Worm (Caenorhabditis elegans): ENCODE results near the gene col-86.

DNA sequence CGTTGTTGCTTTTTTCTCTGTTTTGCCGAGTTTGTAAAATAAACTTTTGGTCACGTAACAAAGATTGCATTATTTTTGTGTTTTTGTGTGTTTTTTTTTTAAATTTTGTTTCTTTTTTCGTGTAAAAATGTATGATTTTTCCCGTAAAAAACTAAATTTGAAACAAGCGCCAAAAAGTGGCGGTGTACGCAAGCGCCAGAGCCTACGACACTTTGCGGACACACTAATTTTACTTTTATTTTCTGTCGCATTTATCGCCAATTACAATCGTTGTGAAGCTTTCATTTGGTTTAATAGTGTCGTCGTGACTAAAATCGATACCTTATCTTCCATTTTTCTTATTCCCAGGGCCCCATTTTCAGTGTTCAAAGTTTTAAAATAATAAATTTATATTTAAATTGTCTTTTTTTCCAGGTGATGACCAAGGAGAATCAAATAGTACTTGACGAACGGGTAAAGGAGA lies 14.3 kb downstream of the col-86 start, which contains the start of the genes Y81G3A.1 and gcn-2:
- TF ChIP-seq aly-2 (tag; optimal IDR thresholded peaks at IDR 0.05) (no peak), nhr-23 (tag; optimal IDR thresholded peaks at IDR 0.05) (no peak), nhr-12 (tag; optimal IDR thresholded peaks at IDR 0.05) (no peak), lin-15B (tag; optimal IDR thresholded peaks at IDR 0.05) (no peak), zag-1 (tag; optimal IDR thresholded peaks at IDR 0.05) (no peak), snpc-4 (tag; optimal IDR thresholded peaks at IDR 0.05) (peak; percentile 40), fos-1 (tag; optimal IDR thresholded peaks at IDR 0.05) (no peak), unc-39 (tag; optimal IDR thresholded peaks at IDR 0.05) (no peak), nhr-76 (tag; optimal IDR thresholded peaks at IDR 0.05) (no peak), ZK546.5 (tag; optimal IDR thresholded peaks at IDR 0.05) (no peak), ztf-4 (tag; optimal IDR thresholded peaks at IDR 0.05) (no peak), mml-1 (tag; optimal IDR thresholded peaks at IDR 0.05) (no peak)
